Worm (Caenorhabditis elegans) whole organism, late embryonic: ENCODE data around the gene C05G5.3.

ENCODE experiments used
- C08G9.2 ChIP-seq: sonication (generic microtip); optimal IDR thresholded peaks from 2 replicates; lab custom pipeline; 2016; ENCODE audit warnings: mild to moderate bottlenecking, missing genetic modification characterization, moderate library complexity, missing compliant biosample characterization
- C38D4.7 ChIP-seq: fragments of 200-800 bp; sonication (Bioruptor generic); optimal IDR thresholded peaks from 2 replicates; lab custom pipeline; 2018; ENCODE audit warnings: mild to moderate bottlenecking, missing genetic modification characterization, moderate library complexity, missing compliant biosample characterization
- F13H6.1 ChIP-seq: sonication (generic microtip); optimal IDR thresholded peaks from 2 replicates; lab custom pipeline; 2016; ENCODE audit warnings: missing genetic modification characterization, missing compliant biosample characterization
- K09A11.1 ChIP-seq: sonication (generic microtip); optimal IDR thresholded peaks from 2 replicates; lab custom pipeline; 2017; ENCODE audit warnings: antibody characterized with exemption, mild to moderate bottlenecking, missing genetic modification characterization, missing compliant biosample characterization; ENCODE audit not compliant: insufficient read depth
- ceh-2 ChIP-seq: sonication (generic microtip); optimal IDR thresholded peaks from 2 replicates; lab custom pipeline; 2016; ENCODE audit warnings: missing genotype, missing genetic modification characterization, missing compliant biosample characterization
- ceh-24 ChIP-seq: sonication (generic microtip); optimal IDR thresholded peaks from 2 replicates; lab custom pipeline; 2016; ENCODE audit warnings: mild to moderate bottlenecking, missing genetic modification characterization, missing compliant biosample characterization
- ceh-31 ChIP-seq: sonication (generic microtip); optimal IDR thresholded peaks from 2 replicates; lab custom pipeline; 2016; ENCODE audit warnings: missing genetic modification characterization, missing compliant biosample characterization
- ceh-34 ChIP-seq: sonication (generic microtip); optimal IDR thresholded peaks from 2 replicates; lab custom pipeline; 2016; ENCODE audit warnings: mild to moderate bottlenecking, missing genetic modification characterization, missing compliant biosample characterization
- ceh-45 ChIP-seq: fragments of 200-800 bp; sonication (Bioruptor generic); IDR thresholded peaks from 2 replicates; pipeline ENCODE4 v1.3.6; 2022; ENCODE audit warnings: missing genetic modification reagents, missing genetic modification characterization, missing compliant biosample characterization
- ceh-48 ChIP-seq: sonication (generic microtip); optimal IDR thresholded peaks from 2 replicates; lab custom pipeline; 2016; ENCODE audit warnings: missing genetic modification characterization, inconsistent platforms, missing compliant biosample characterization
- ceh-6 ChIP-seq: fragments of 200-800 bp; sonication (Bioruptor generic); optimal IDR thresholded peaks from 2 replicates; lab custom pipeline; 2018; ENCODE audit warnings: mild to moderate bottlenecking, missing genetic modification characterization, missing compliant biosample characterization
- che-1 ChIP-seq: sonication (generic microtip); optimal IDR thresholded peaks from 2 replicates; lab custom pipeline; 2016; ENCODE audit warnings: mild to moderate bottlenecking, missing genetic modification characterization, missing compliant biosample characterization
- dve-1 ChIP-seq: sonication (generic microtip); optimal IDR thresholded peaks from 2 replicates; lab custom pipeline; 2017; ENCODE audit warnings: antibody characterized with exemption, mild to moderate bottlenecking, missing genetic modification characterization, missing compliant biosample characterization
- elt-2 ChIP-seq: sonication (generic microtip); optimal IDR thresholded peaks from 2 replicates; lab custom pipeline; 2016; ENCODE audit warnings: missing genetic modification reagents, missing genetic modification characterization, missing compliant biosample characterization
- elt-4 ChIP-seq: sonication (generic microtip); optimal IDR thresholded peaks from 2 replicates; lab custom pipeline; 2016; ENCODE audit warnings: missing genetic modification characterization, missing compliant biosample characterization
- eyg-1 ChIP-seq: sonication (generic microtip); optimal IDR thresholded peaks from 2 replicates; lab custom pipeline; 2016; ENCODE audit warnings: missing genotype, missing genetic modification characterization, missing compliant biosample characterization
- fkh-10 ChIP-seq: fragments of 150-350 bp; optimal IDR thresholded peaks from 2 replicates; lab custom pipeline; 2014; ENCODE audit warnings: missing biosample characterization, missing genetic modification reagents, missing genetic modification characterization
- fkh-6 ChIP-seq: sonication (generic microtip); optimal IDR thresholded peaks from 2 replicates; lab custom pipeline; 2016; ENCODE audit warnings: missing genetic modification characterization, missing compliant biosample characterization
- gmeb-2 ChIP-seq: sonication (generic microtip); optimal IDR thresholded peaks from 2 replicates; lab custom pipeline; 2016; ENCODE audit warnings: missing genetic modification characterization, inconsistent platforms, missing compliant biosample characterization
- hlh-13 ChIP-seq: fragments of 200-800 bp; sonication (Bioruptor generic); optimal IDR thresholded peaks from 2 replicates; lab custom pipeline; 2018; ENCODE audit warnings: mild to moderate bottlenecking, missing genetic modification characterization, missing compliant biosample characterization
- hlh-15 ChIP-seq: sonication (generic microtip); optimal IDR thresholded peaks from 2 replicates; lab custom pipeline; 2016; ENCODE audit warnings: missing genetic modification characterization, missing compliant biosample characterization
- hlh-30 ChIP-seq: sonication (generic microtip); optimal IDR thresholded peaks from 2 replicates; lab custom pipeline; 2017; ENCODE audit warnings: antibody characterized with exemption, missing genetic modification characterization, missing compliant biosample characterization; ENCODE audit not compliant: insufficient read depth
- mec-3 ChIP-seq: sonication (generic microtip); optimal IDR thresholded peaks from 2 replicates; lab custom pipeline; 2016; ENCODE audit warnings: borderline replicate concordance, missing genetic modification characterization, missing compliant biosample characterization
- nhr-11 ChIP-seq: fragments of 150-350 bp; optimal IDR thresholded peaks from 2 replicates; lab custom pipeline; 2014; ENCODE audit warnings: missing biosample characterization, missing genetic modification characterization
- npax-4 ChIP-seq: sonication (generic microtip); optimal IDR thresholded peaks from 2 replicates; lab custom pipeline; 2016; ENCODE audit warnings: missing genetic modification characterization, missing compliant biosample characterization
- odd-2 ChIP-seq: sonication (generic microtip); optimal IDR thresholded peaks from 2 replicates; lab custom pipeline; 2017; ENCODE audit warnings: antibody characterized with exemption, mild to moderate bottlenecking, missing genetic modification characterization, missing compliant biosample characterization
- pat-9 ChIP-seq: fragments of 200-800 bp; sonication (Bioruptor generic); optimal IDR thresholded peaks from 2 replicates; lab custom pipeline; 2018; ENCODE audit warnings: mild to moderate bottlenecking, missing genetic modification characterization, moderate library complexity, missing compliant biosample characterization
- pha-4 ChIP-seq: fragments of 150-350 bp; optimal IDR thresholded peaks from 2 replicates; lab custom pipeline; 2018; ENCODE audit warnings: missing biosample characterization, missing genetic modification reagents, missing genetic modification characterization
- pqm-1 ChIP-seq: sonication (generic microtip); optimal IDR thresholded peaks from 2 replicates; lab custom pipeline; 2016; ENCODE audit warnings: missing genetic modification characterization, missing compliant biosample characterization
- rnt-1 ChIP-seq: sonication (generic microtip); optimal IDR thresholded peaks from 2 replicates; lab custom pipeline; 2016; ENCODE audit warnings: missing genetic modification characterization, missing compliant biosample characterization
- sox-2 ChIP-seq: fragments of 200-800 bp; sonication (Bioruptor generic); IDR thresholded peaks from 2 replicates; pipeline ENCODE4 v1.3.6; 2022; ENCODE audit warnings: missing genetic modification reagents, missing genetic modification characterization, missing compliant biosample characterization
- sox-4 ChIP-seq: sonication (generic microtip); optimal IDR thresholded peaks from 2 replicates; lab custom pipeline; 2017; ENCODE audit warnings: mild to moderate bottlenecking, missing genetic modification characterization, inconsistent platforms, missing compliant biosample characterization
- tbx-2 ChIP-seq: sonication (generic microtip); optimal IDR thresholded peaks from 2 replicates; lab custom pipeline; 2016; ENCODE audit warnings: missing genetic modification characterization, missing compliant biosample characterization
- tbx-7 ChIP-seq: sonication (generic microtip); optimal IDR thresholded peaks from 2 replicates; lab custom pipeline; 2016; ENCODE audit warnings: missing genotype, missing genetic modification characterization, missing compliant biosample characterization
- unc-3 ChIP-seq, 2 experiments: fragments of 200-800 bp in 1 of 2; sonication (Bioruptor generic) in 1 of 2; sonication (generic microtip) in 1 of 2; conservative IDR thresholded peaks in 1 of 2; optimal IDR thresholded peaks in 1 of 2; 2 replicates each; pipeline versions ENCODE4 v1.3.6 to Lab custom; 2016 to 2022; ENCODE audit warnings: missing compliant biosample characterization in 2 of 2, missing genetic modification characterization in 2 of 2, missing genetic modification reagents in 1 of 2
- unc-42 ChIP-seq: sonication (generic microtip); optimal IDR thresholded peaks from 2 replicates; lab custom pipeline; 2016; ENCODE audit warnings: missing genotype, missing genetic modification characterization, missing compliant biosample characterization

Gene C05G5.3

DNA sequence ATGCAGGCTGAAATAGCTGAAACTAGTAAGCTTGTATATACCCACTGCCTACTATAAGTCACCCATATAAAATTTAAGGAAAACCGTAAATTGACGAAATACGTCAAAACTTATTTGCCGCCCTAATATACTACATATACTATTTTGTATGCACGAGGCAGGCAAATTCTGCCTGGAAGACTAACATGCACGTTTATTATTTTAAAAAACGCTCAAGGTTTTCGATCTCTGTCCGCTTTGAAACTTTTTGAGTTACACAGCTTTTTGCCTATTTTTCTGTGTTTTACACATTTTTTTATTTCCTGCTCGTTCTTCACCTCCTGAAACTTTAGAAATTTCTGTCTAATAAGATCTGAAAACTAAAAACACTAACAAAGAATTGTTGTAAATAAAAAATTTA, 8.6 kb downstream of the C05G5.3 start:
- TF ChIP-seq che-1 (no peak), ceh-34 (tag; lab: Kevin White, UChicago) (no peak), tbx-7 (tag; lab: Kevin White, UChicago) (no peak), hlh-30 (tag; lab: Kevin White, UChicago) (no peak), nhr-11 (tag; lab: Kevin White, UChicago) (no peak), tbx-2 (no peak), ceh-45 (GFP tag; lab: Robert Waterston, UW) (no peak), fkh-6 (tag; lab: Kevin White, UChicago) (no peak), C08G9.2 (tag; lab: Kevin White, UChicago) (no peak), ceh-2 (tag; lab: Kevin White, UChicago) (no peak), hlh-15 (tag; lab: Kevin White, UChicago) (no peak), fkh-10 (GFP tag; lab: Kevin White, UChicago) (no peak), ceh-31 (tag; lab: Kevin White, UChicago) (no peak), sox-4 (tag; lab: Kevin White, UChicago) (no peak), pha-4 (tag; lab: Kevin White, UChicago) (no peak), ceh-6 (no peak), unc-42 (tag; lab: Kevin White, UChicago) (no peak)
- TF ChIP-seq, all 69 proteins: peak for 0

DNA sequence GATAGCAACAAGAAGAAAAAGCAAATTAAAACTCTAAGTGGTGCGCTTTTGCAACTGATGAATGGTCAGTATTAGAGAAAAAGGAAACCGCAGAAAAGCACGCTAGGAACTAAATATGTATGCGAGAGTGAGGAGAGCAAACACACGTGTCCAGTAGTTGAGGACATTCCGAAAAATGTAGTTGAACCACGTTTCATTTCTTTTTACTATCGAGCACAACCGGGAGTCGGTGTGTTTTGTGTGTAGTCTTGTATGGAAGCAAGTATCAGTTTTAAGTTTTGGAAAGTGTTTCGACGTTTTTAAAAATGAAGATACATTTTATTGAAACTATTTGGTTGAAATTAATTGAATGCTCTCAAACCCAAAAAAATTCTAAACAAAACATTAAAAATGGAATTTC, 11.8 kb downstream of the C05G5.3 start, which contains the start of gene C05G5.1:
Gene C05G5.1, minus strand, starts transcription at position 101 of the 400 bp plus-strand sequence.
- no peak for TF ChIP-seq F13H6.1 (tag; lab: Kevin White, UChicago)
- no peak for TF ChIP-seq eyg-1
- TF ChIP-seq rnt-1 (tag; lab: Kevin White, UChicago), result no peak
- TF ChIP-seq nhr-11 (tag; lab: Kevin White, UChicago), result no peak

DNA sequence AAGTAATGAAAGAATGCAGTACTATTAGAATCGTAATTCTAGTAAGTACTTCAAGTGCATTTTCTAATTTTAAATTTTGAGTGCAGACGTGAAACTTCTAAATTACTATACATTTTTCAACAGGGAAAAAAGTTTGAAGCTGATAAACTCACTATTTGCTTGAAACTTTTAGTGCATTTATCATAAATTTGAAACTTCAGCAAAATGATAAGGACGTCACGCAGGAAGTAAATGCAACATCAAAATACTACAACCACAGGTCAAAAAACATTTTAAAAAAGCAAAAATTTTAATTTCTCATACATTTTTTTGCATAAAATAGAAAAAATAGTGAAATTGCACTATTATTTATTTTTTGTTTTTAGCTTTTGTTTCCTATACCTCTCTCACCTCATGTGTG, 12.3 kb downstream of the C05G5.3 start:
- TF ChIP-seq gmeb-2 (tag; lab: Kevin White, UChicago) (no peak), ceh-48 (tag; lab: Kevin White, UChicago) (no peak), pqm-1 (tag; lab: Kevin White, UChicago) (no peak), hlh-13 (no peak), K09A11.1 (no peak), pat-9 (tag; lab: Kevin White, UChicago) (no peak), ceh-24 (no peak), unc-3 (GFP tag; conservative IDR thresholded peaks at IDR 0.05; lab: Robert Waterston, UW) (no peak), unc-3 (tag; optimal IDR thresholded peaks at IDR 0.05; lab: Kevin White, UChicago) (no peak), elt-2 (tag; lab: Kevin White, UChicago) (no peak), elt-4 (tag; lab: Kevin White, UChicago) (no peak), sox-2 (GFP tag; lab: Robert Waterston, UW) (no peak), odd-2 (tag; lab: Kevin White, UChicago) (no peak), pha-4 (tag; lab: Kevin White, UChicago) (no peak), npax-4 (no peak), C38D4.7 (GFP tag; lab: Kevin White, UChicago) (no peak), dve-1 (tag; lab: Kevin White, UChicago) (no peak)
- TF ChIP-seq, all 69 proteins: peak for 0

DNA sequence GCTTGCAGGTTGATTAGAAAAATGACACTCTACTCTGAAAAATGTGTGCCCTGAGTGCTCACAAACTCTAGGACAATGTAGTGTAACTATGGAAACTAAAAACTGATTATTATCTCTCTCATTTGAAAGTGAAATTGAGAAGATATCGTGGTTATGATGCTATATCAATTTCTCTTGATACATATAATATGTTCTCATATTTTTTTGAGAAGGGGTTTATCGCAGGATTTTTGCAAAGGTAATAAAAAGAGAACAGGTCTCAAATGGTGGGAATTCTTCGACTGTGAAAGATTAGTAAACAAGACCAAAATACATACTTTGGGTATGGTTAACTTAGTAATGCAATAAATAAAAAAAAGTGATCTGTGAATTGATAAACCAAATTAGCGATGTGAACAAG, 14.2 kb downstream of the C05G5.3 start:
- TF ChIP-seq mec-3 (no peak), pqm-1 (tag; lab: Kevin White, UChicago) (no peak)
